Fruit fly (Drosophila melanogaster) whole organism, larva: ENCODE measurements around the gene schlank.

ENCODE experiments used
- noc ChIP-seq: fragments of 200-800 bp; sonication (Bioruptor generic); optimal IDR thresholded peaks from 3 replicates; lab custom pipeline; 2019; ENCODE audit warnings: missing biosample characterization, mild to moderate bottlenecking, missing genetic modification characterization, moderate library complexity

schlank gene

dm6 chrX:6231764-6232163, 35.3 kb downstream of the schlank start:
- no peak for TF ChIP-seq noc

- TF ChIP-seq noc: no peak
Observed at dm6 chrX:6225472-6226049, 41.5 kb downstream of the schlank start, which contains the start of gene dtn. TSS of gene dtn (plus strand) at chrX:6225647.

DNA sequence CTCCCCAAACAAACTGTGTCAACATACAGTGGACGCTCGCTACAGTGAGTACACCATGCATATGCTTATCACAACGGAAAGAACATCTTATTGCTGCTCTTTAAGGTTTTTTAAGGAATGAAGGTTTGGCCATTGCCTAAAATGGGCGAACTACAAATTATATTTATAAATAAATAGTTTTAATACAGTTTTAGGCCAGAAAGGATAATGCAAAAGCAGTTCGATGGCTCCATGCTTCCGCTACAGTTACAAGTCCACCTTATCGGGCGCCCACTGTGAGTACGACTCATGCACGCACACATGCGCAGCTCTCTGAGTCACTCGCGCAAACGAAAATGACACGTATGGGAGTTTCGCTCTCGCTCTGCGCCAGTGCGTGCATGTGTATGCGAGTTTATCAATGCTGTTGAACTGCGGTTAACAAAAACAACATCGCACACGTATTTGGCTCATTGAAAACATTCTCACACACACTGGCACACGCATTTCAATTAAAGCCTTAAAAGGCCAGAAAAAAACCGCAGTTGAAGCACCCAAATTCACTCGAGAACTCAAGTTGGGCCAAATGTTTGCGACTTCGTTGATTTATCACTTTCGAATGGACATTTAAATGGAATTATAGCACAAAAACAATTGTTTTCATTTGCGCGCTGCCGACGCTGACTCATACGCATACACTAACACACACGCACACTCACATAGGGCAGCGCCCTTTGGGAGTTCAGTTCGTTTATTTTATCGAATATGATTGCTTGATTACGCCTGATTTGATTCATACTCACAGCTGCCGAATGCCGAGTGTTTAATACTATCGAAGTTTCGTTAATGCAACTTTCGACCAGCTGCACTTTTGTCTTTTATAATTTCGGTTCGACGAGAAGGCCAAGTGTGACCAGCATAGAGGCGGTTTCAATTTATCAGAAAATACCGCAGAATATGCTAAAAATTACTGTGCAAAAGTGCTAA, 42.5 kb downstream of the schlank start, which contains the start of gene sqh:
sqh (minus strand) TSS at position 916 of the 966 bp plus-strand sequence.
- peak; percentile 96 for TF ChIP-seq noc

DNA sequence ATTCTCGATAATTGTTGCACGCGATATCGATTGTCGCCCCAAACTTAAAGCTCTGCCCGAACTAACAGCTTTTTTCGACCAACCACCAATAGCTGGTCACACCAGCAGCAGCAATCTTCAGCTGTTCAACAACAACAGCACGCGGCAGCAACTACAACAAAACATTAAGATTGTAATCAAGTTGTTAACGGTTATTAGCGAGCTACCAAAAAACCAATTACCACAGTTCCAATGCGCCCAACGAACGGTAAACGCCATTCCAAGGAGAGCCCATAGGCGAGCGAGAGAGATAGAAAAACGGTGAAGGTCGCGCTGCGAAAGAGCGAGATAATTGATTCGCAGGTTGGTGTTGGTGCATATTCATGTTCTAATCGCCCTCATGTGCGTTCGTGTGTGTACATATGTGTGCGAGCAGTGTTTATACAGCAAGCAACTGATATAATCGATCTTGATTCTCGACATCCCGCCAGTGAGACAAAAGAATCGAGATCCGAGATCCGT, 47.1 kb downstream of the schlank start, which contains the start of gene Efr:
Efr (plus strand) TSS at position 113 of the 501 bp plus-strand sequence.
- TF ChIP-seq noc: peak; percentile 27

- TF ChIP-seq noc: no peak
Observed at dm6 chrX:6219227-6219626, 47.8 kb downstream of the schlank start, which contains the start of gene Btnd. TSS of gene Btnd (minus strand) at chrX:6219327.

DNA sequence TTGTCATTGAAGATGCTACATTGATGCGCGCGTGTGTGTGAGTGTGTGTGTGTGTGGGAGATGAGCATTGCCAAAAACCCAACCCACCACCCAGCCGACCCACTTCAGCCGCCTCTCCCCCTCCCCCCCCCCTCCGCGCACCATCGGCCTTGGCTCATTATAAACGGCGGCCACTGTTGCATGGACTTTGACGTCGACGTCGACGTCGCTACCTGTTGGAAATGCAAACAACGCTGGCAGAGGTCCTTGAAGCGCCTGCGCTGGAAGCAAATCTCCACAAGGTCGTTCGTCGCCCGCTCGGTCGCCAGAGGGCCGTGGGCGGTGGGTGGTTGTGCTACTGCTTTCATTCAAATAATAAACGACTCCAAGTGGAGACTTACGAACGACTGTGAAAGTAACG, 50.4 kb downstream of the schlank start:
- no peak for TF ChIP-seq noc
